Worm (Caenorhabditis elegans): Measurements from ENCODE around the gene T05B4.9.

DNA sequence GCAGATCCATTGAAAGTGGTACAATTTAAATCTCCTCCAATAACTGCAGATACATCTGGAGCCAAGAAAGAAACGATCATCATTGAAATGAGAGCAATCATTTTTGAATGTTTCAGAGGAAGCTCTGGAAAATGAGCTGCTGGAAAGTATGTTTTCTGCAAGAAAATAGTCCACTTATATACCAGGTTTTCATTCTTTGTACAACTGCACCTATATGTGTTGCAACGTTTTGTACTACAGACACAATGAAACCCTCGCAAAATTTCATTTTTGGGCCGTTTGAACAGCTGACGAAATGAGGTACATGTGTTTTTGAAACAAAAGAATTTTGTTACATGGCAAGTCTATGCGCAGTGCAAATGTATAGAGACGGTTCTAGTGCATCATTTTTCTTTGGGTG lies at the start of gene T05B4.9:
- TF ChIP-seq grh-1 (GFP tag; IDR thresholded peaks at IDR 0.05) (no peak), ama-1 (optimal IDR thresholded peaks at IDR 0.05) (no peak), lsy-2 (tag; optimal IDR thresholded peaks at IDR 0.05) (no peak), ceh-88 (GFP tag; IDR thresholded peaks at IDR 0.05) (no peak), lin-39 (tag; optimal IDR thresholded peaks at IDR 0.05) (no peak), efl-1 (optimal IDR thresholded peaks at IDR 0.05) (no peak), efl-1 (GFP tag; optimal IDR thresholded peaks at IDR 0.05 in 1 of 2) (no peak), nhr-85 (tag) (no peak), lin-13 (GFP tag; optimal IDR thresholded peaks at IDR 0.05) (no peak), fkh-8 (tag; optimal IDR thresholded peaks at IDR 0.05) (no peak)
